Worm (Caenorhabditis elegans) whole organism, midembryonic: Measurements from ENCODE around the gene F54H12.8.

Experiments used
- flt-1 ChIP-seq: fragments of 200-800 bp; sonication (Bioruptor generic); IDR thresholded peaks from 2 replicates; pipeline ENCODE4 v1.3.6; 2022; ENCODE audit warnings: missing genetic modification characterization, missing compliant biosample characterization
- med-1 ChIP-seq: sonication (generic microtip); optimal IDR thresholded peaks from 2 replicates; lab custom pipeline; 2017; ENCODE audit warnings: missing genetic modification characterization, mild to moderate bottlenecking, missing compliant biosample characterization, antibody characterized with exemption, missing genetic modification reagents; ENCODE audit not compliant: insufficient read depth
- ztf-23 ChIP-seq: fragments of 200-800 bp; sonication (Bioruptor generic); IDR thresholded peaks from 2 replicates; pipeline ENCODE4 v1.3.6; 2022; ENCODE audit warnings: missing genetic modification reagents, missing genetic modification characterization, missing compliant biosample characterization

- no peak for TF ChIP-seq med-1 (GFP tag; lab: Kevin White, UChicago)
- TF ChIP-seq ztf-23 (GFP tag; lab: Robert Waterston, UW), result no peak
- no peak for TF ChIP-seq flt-1 (GFP tag; lab: Robert Waterston, UW)
Observed at ce11 chrIII:7940819-7941218, 28.2 kb downstream of the F54H12.8 start, which contains the start of gene C29E4.12.
